Fruit fly (Drosophila melanogaster) whole organism, wandering third instar larva: ENCODE measurements around the gene CG15422.

ENCODE experiments used
- Abd-B ChIP-seq: fragments of >200 bp; optimal IDR thresholded peaks from 2 replicates; lab custom pipeline; 2017; ENCODE audit warnings: missing biosample characterization, missing genetic modification characterization
- Dif ChIP-seq: fragments of 200-275, 200-300 bp; sonication (Bioruptor generic); optimal IDR thresholded peaks from 2 replicates; lab custom pipeline; 2018; ENCODE audit warnings: missing biosample characterization, missing genetic modification characterization; ENCODE audit not compliant: partially characterized antibody
- Hr78 ChIP-seq: fragments of >200 bp; optimal IDR thresholded peaks from 2 replicates; lab custom pipeline; 2017; ENCODE audit warnings: missing biosample characterization, missing genetic modification characterization
- OdsH ChIP-seq: fragments of 200-800 bp; sonication (Bioruptor generic); optimal IDR thresholded peaks from 2 replicates; lab custom pipeline; 2016; ENCODE audit warnings: missing biosample characterization, mild to moderate bottlenecking, missing genetic modification characterization
- br ChIP-seq: fragments of 200-800 bp; sonication (Bioruptor generic); optimal IDR thresholded peaks from 2 replicates; lab custom pipeline; 2016; ENCODE audit warnings: missing biosample characterization, missing genetic modification characterization
- brk ChIP-seq: fragments of 200-800 bp; sonication (Bioruptor generic); optimal IDR thresholded peaks from 2 replicates; lab custom pipeline; 2016; ENCODE audit warnings: missing biosample characterization, mild to moderate bottlenecking, missing genetic modification characterization
- fru ChIP-seq: fragments of 200-800 bp; sonication (Bioruptor generic); optimal IDR thresholded peaks from 3 replicates; lab custom pipeline; 2016; ENCODE audit warnings: missing biosample characterization, mild to moderate bottlenecking, missing genetic modification characterization
- pan ChIP-seq: fragments of >200 bp; optimal IDR thresholded peaks from 2 replicates; lab custom pipeline; 2017
- sv ChIP-seq: fragments of 200-800 bp; sonication (Bioruptor generic); optimal IDR thresholded peaks from 3 replicates; lab custom pipeline; 2016; ENCODE audit warnings: missing biosample characterization, missing genetic modification characterization
- usp ChIP-seq: fragments of >200 bp; optimal IDR thresholded peaks from 2 replicates; lab custom pipeline; 2017; ENCODE audit warnings: missing biosample characterization, missing genetic modification characterization

DNA sequence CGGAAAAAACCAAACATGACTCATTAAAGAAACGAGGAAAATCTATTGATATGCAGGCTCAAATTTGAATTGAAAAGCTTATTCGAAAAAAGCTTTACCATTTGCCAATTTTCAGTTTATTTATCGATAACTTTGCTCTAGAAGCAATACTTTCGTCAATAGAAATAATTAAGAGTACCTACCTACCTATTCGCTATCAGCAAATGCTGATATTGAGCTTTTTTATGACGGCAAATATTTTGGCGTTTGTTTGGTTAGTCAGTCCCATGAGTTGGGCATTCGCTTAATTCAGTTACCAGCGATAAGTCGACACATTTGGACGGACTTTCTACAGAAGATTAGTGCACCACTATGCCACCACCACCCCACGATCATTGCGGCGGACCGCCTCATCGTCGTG lies 1.0 kb upstream of the CG15422 start, which contains the start of gene CG34176:
- TF ChIP-seq Hr78 (GFP tag; lab: Kevin White, UChicago) (no peak), OdsH (no peak), sv (GFP tag; lab: Kevin White, UChicago) (no peak), pan (lab: Kevin White, UChicago) (no peak), brk (GFP tag; lab: Kevin White, UChicago) (no peak), Dif (GFP tag; lab: Kevin White, UChicago) (no peak), Abd-B (GFP tag; lab: Kevin White, UChicago) (no peak), br (GFP tag; lab: Kevin White, UChicago) (no peak), usp (GFP tag; lab: Kevin White, UChicago) (no peak), fru (GFP tag; lab: Kevin White, UChicago) (no peak)
